Worm (Caenorhabditis elegans) whole organism, midembryonic: ENCODE data around the gene rga-5.

Experiments
- flt-1 ChIP-seq: fragments of 200-800 bp; sonication (Bioruptor generic); IDR thresholded peaks from 2 replicates; pipeline ENCODE4 v1.3.6; 2022; ENCODE audit warnings: missing genetic modification characterization, missing compliant biosample characterization
- ref-1 ChIP-seq: fragments of 200-800 bp; sonication (Bioruptor generic); conservative IDR thresholded peaks from 2 replicates; pipeline ENCODE4 v1.3.6; 2022; ENCODE audit warnings: missing genetic modification reagents, missing genetic modification characterization, missing compliant biosample characterization

DNA sequence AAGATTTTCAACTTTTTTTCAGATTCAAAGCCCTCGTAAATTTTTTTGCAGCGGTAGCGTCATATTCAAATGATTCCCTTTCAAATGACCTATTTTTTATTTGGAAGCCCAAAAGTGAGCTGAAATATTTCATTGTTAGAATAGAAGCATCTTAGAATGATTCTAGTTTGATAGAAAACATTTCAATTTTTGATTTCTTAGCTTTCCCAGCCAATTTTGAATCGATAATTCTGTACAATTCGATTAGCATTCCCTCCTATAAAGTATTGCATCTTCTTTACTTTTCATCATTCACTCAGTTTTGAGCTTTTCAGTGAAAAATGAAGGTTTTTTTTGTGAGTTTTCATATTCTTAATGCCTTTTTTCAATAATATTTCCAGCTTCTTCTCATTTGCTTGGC, 39.1 kb downstream of the rga-5 start, which contains the start of gene B0513.90:
- no peak for TF ChIP-seq flt-1 (GFP tag; lab: Robert Waterston, UW)
- no peak for TF ChIP-seq ref-1 (GFP tag; lab: Robert Waterston, UW)
